Fruit fly (Drosophila melanogaster) S2 (cell line): Measurements from ENCODE around the gene CG9386.

Experiments
- CG8478 ChIP-seq: fragments of >200 bp; optimal IDR thresholded peaks from 2 replicates; lab custom pipeline; 2018
- CTCF ChIP-seq, 2 experiments: fragments of >200 bp; optimal IDR thresholded peaks; 2 replicates each; lab custom pipeline; 2018

dm6 chr3R:9516400-9516852, 38.8 kb downstream of the CG9386 start:
- no peak for TF ChIP-seq CTCF (optimal IDR thresholded peaks at IDR 0.05; lab: Kevin White, UChicago)
- no peak for TF ChIP-seq CG8478 (lab: Kevin White, UChicago)
